Worm (Caenorhabditis elegans) whole organism, late embryonic: ENCODE results near the gene R52.6.

Experiments used
- K02D7.2 ChIP-seq: sonication (generic microtip); optimal IDR thresholded peaks from 2 replicates; lab custom pipeline; 2017; ENCODE audit warnings: mild to moderate bottlenecking, missing genetic modification characterization, missing compliant biosample characterization
- ceh-45 ChIP-seq: fragments of 200-800 bp; sonication (Bioruptor generic); IDR thresholded peaks from 2 replicates; pipeline ENCODE4 v1.3.6; 2022; ENCODE audit warnings: missing genetic modification reagents, missing genetic modification characterization, missing compliant biosample characterization
- nfya-1 ChIP-seq: sonication (generic microtip); optimal IDR thresholded peaks from 2 replicates; lab custom pipeline; 2017; ENCODE audit warnings: missing genetic modification characterization, mild to moderate bottlenecking, missing compliant biosample characterization, antibody characterized with exemption, moderate library complexity
- pha-4 ChIP-seq: fragments of 150-350 bp; optimal IDR thresholded peaks from 2 replicates; lab custom pipeline; 2018; ENCODE audit warnings: missing biosample characterization, missing genetic modification reagents, missing genetic modification characterization
- pqm-1 ChIP-seq: sonication (generic microtip); optimal IDR thresholded peaks from 2 replicates; lab custom pipeline; 2016; ENCODE audit warnings: missing genetic modification characterization, missing compliant biosample characterization
- tbx-2 ChIP-seq: sonication (generic microtip); optimal IDR thresholded peaks from 2 replicates; lab custom pipeline; 2016; ENCODE audit warnings: missing genetic modification characterization, missing compliant biosample characterization
- zip-5 ChIP-seq: sonication (generic microtip); optimal IDR thresholded peaks from 2 replicates; lab custom pipeline; 2016; ENCODE audit warnings: missing genetic modification characterization, missing compliant biosample characterization

ce11 chrII:2076467-2076866 lies 36.4 kb downstream of the R52.6 start:
- TF ChIP-seq pqm-1 (tag; lab: Kevin White, UChicago) = no peak
- no peak for TF ChIP-seq zip-5
- TF ChIP-seq ceh-45 (GFP tag; lab: Robert Waterston, UW) = no peak
- TF ChIP-seq pha-4 = no peak
- no peak for TF ChIP-seq nfya-1 (tag; lab: Kevin White, UChicago)
- no peak for TF ChIP-seq K02D7.2 (tag; lab: Kevin White, UChicago)
- no peak for TF ChIP-seq tbx-2 (tag; lab: Kevin White, UChicago)
